Fruit fly (Drosophila melanogaster): ENCODE data around the gene aos.

DNA sequence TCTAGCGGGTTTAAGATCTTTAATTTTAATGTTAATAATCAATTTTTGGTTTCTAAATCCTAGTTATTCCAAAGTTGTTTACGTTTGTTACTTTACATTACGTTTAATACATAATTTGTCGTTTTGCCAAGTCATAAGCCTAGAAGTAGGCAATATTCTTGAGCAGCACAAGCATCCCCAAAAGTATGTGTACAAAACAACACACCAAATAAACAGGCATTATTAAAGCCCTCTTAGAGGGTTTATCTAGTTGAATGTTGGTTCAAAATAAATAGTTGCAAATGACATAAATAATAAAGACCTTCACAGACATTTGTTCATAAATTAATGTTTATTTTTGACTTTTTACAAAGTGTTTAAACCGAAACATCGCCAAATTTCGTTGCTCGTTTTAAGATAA, 13.4 kb downstream of the aos start:
- TF ChIP-seq psq (GFP tag; optimal IDR thresholded peaks at IDR 0.05) (no peak), fru (GFP tag; optimal IDR thresholded peaks at IDR 0.05) (no peak), woc (GFP tag; optimal IDR thresholded peaks at IDR 0.05) (no peak), brk (GFP tag; optimal IDR thresholded peaks at IDR 0.05) (no peak), sv (GFP tag; optimal IDR thresholded peaks at IDR 0.05) (no peak), Sp1 (GFP tag; optimal IDR thresholded peaks at IDR 0.05) (no peak), h (GFP tag; optimal IDR thresholded peaks at IDR 0.05) (no peak), lola (GFP tag; optimal IDR thresholded peaks at IDR 0.05) (no peak)
